Worm (Caenorhabditis elegans) whole organism, early embryonic: Measurements from ENCODE around the gene srw-12.

Experiments
- flt-1 ChIP-seq: fragments of 200-800 bp; sonication (Bioruptor generic); IDR thresholded peaks from 2 replicates; pipeline ENCODE4 v1.3.6; 2022; ENCODE audit warnings: missing genetic modification characterization, missing compliant biosample characterization
- hmbx-1 ChIP-seq: sonication (generic microtip); optimal IDR thresholded peaks from 2 replicates; lab custom pipeline; 2016; ENCODE audit warnings: mild to moderate bottlenecking, missing genetic modification characterization, missing compliant biosample characterization
- scrt-1 ChIP-seq: fragments of 200-800 bp; sonication (Bioruptor generic); IDR thresholded peaks from 2 replicates; pipeline ENCODE4 v1.3.6; 2022; ENCODE audit warnings: missing genetic modification characterization, missing compliant biosample characterization
- sea-1 ChIP-seq: fragments of 200-800 bp; sonication (Bioruptor generic); conservative IDR thresholded peaks from 2 replicates; pipeline ENCODE4 v1.3.6; 2022; ENCODE audit warnings: missing genetic modification characterization, missing compliant biosample characterization

- TF ChIP-seq scrt-1 (no peak), sea-1 (no peak), hmbx-1 (tag; lab: Kevin White, UChicago) (no peak), flt-1 (no peak)
Observed at ce11 chrV:15252082-15252481, 13.6 kb upstream of the srw-12 start, which contains the start of gene srbc-76.
